Worm (Caenorhabditis elegans): ENCODE measurements around the gene F40F8.1.

- TF ChIP-seq nhr-25 (tag; optimal IDR thresholded peaks at IDR 0.05) (no peak), nhr-11 (tag; optimal IDR thresholded peaks at IDR 0.05) (no peak), sma-9 (GFP tag; optimal IDR thresholded peaks at IDR 0.05) (no peak), sma-9 (tag; optimal IDR thresholded peaks at IDR 0.05) (no peak)
Measured at ce11 chrII:11105981-11106711, 21.3 kb upstream of the F40F8.1 start, which contains the start of gene nasp-1.
